Fruit fly (Drosophila melanogaster): Measurements from ENCODE around the gene CG12517.

Gene CG12517

DNA sequence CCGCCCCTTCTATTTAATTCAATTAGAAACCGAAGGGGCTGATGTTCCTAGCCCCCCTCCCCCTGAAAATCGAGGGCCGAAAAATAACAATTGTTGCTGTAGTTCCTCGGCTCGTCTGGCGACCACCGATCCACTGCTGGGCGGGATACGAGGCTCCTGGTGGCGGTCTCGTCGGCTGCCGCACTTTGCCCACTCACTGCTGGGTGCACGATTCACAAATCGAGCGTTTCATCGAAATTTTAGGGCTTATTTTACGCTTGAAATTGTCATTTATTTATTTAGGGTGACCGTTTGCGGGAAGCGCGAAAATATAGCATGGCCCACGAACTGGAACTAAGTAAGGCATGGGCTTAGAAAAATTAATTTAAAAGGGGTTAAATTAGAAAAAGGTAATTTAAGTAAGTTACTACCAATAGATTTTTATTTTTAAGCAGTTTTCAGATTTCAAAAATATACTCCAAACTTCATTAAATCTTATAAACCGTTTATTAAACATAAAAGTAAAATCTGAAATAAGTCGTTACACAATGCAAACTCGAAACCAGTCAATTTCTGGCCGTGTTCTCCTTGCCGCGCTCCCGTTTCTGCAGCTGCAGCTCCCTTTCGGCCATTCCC lies 13.5 kb upstream of the CG12517 start, which contains the start of gene Dnz1 (continued):
- TF ChIP-seq CG7928 (GFP tag; optimal IDR thresholded peaks at IDR 0.05) (peak; percentile 34), CG11456 (GFP tag; IDR thresholded peaks at IDR 0.05) (peak; percentile 85), Fer2 (tag; optimal IDR thresholded peaks at IDR 0.05) (no peak), ato (GFP tag; IDR thresholded peaks at IDR 0.05; ENCODE audit: partially characterized antibody) (no peak), CG1647 (GFP tag; optimal IDR thresholded peaks at IDR 0.05) (no peak), ro (GFP tag; IDR thresholded peaks at IDR 0.05) (no peak), CG8388 (GFP tag; optimal IDR thresholded peaks at IDR 0.05) (peak; percentile 10), Sry-δ (GFP tag; optimal IDR thresholded peaks at IDR 0.05) (no peak), pum (GFP tag; optimal IDR thresholded peaks at IDR 0.05) (no peak), jigr1 (GFP tag; IDR thresholded peaks at IDR 0.05) (no peak), CG11723 (GFP tag; optimal IDR thresholded peaks at IDR 0.05) (no peak), hkb (optimal IDR thresholded peaks at IDR 0.05) (no peak), hkb (GFP tag; IDR thresholded peaks at IDR 0.05) (0 out of 2 replicates have a peak, but pooled peaks have one; percentile 35), eyg (GFP tag; optimal IDR thresholded peaks at IDR 0.05) (no peak), Gug (GFP tag; IDR thresholded peaks at IDR 0.05) (peak; percentile 50; the same call in 2 of the 4 replicates), sens-2 (GFP tag; IDR thresholded peaks at IDR 0.05) (0 out of 2 replicates have a peak, but pooled peaks have one; percentile 25), CG10979 (tag; optimal IDR thresholded peaks at IDR 0.05) (peak; percentile 53), Sry-β (GFP tag; optimal IDR thresholded peaks at IDR 0.05) (no peak), Elba2 (GFP tag; optimal IDR thresholded peaks at IDR 0.05) (no peak), CoRest (tag; optimal IDR thresholded peaks at IDR 0.05) (peak; percentile 52), phol (tag; optimal IDR thresholded peaks at IDR 0.05) (peak; percentile 49), corto (GFP tag; optimal IDR thresholded peaks at IDR 0.05) (no peak), CG1603 (tag; optimal IDR thresholded peaks at IDR 0.05) (peak; percentile 42), CG14050 (GFP tag; IDR thresholded peaks at IDR 0.05) (peak; percentile 66), psq (GFP tag; optimal IDR thresholded peaks at IDR 0.05) (no peak), CG6175 (GFP tag; IDR thresholded peaks at IDR 0.05) (no peak), Sox102F (GFP tag; optimal IDR thresholded peaks at IDR 0.05) (peak; percentile 48), Hr51 (GFP tag; optimal IDR thresholded peaks at IDR 0.05) (peak in 1 of 2 experiments; percentile 58), CG17385 (GFP tag; optimal IDR thresholded peaks at IDR 0.05) (peak; percentile 15), TFAM (GFP tag; optimal IDR thresholded peaks at IDR 0.05) (no peak), p53 (GFP tag; optimal IDR thresholded peaks at IDR 0.05) (no peak), rib (GFP tag; IDR thresholded peaks at IDR 0.05) (peak; percentile 26; the same call in 1 of the 2 replicates), CG11504 (tag; optimal IDR thresholded peaks at IDR 0.05) (peak; percentile 58), sd (tag; optimal IDR thresholded peaks at IDR 0.05) (no peak), Dad (GFP tag; optimal IDR thresholded peaks at IDR 0.05) (no peak), CG15011 (GFP tag; optimal IDR thresholded peaks at IDR 0.05) (no peak), az2 (GFP tag; optimal IDR thresholded peaks at IDR 0.05) (peak; percentile 58), CG4820 (GFP tag; optimal IDR thresholded peaks at IDR 0.05) (peak; percentile 20), hb (GFP tag; IDR thresholded peaks at IDR 0.05; ENCODE audit: partially characterized antibody) (no peak), CG13123 (GFP tag; optimal IDR thresholded peaks at IDR 0.05) (no peak), sisA (GFP tag; IDR thresholded peaks at IDR 0.05) (peak; percentile 21; the same call in 1 of the 2 replicates), CG9215 (GFP tag; IDR thresholded peaks at IDR 0.05) (peak; percentile 36; the same call in 1 of the 2 replicates), CG18262 (tag; optimal IDR thresholded peaks at IDR 0.05) (peak; percentile 59), CHES-1-like (GFP tag; optimal IDR thresholded peaks at IDR 0.05) (no peak), mld (GFP tag; IDR thresholded peaks at IDR 0.05; ENCODE audit: partially characterized antibody) (no peak), CG6654 (GFP tag; optimal IDR thresholded peaks at IDR 0.05) (no peak), CG18476 (GFP tag; optimal IDR thresholded peaks at IDR 0.05) (no peak), btn (GFP tag; optimal IDR thresholded peaks at IDR 0.05) (no peak), ftz-f1 (GFP tag; optimal IDR thresholded peaks at IDR 0.05) (no peak), sima (GFP tag; optimal IDR thresholded peaks at IDR 0.05) (no peak)

All from whole organism, embryonic.